Worm (Caenorhabditis elegans): Measurements from ENCODE around the gene T24D8.6.

The T24D8.6 gene

DNA sequence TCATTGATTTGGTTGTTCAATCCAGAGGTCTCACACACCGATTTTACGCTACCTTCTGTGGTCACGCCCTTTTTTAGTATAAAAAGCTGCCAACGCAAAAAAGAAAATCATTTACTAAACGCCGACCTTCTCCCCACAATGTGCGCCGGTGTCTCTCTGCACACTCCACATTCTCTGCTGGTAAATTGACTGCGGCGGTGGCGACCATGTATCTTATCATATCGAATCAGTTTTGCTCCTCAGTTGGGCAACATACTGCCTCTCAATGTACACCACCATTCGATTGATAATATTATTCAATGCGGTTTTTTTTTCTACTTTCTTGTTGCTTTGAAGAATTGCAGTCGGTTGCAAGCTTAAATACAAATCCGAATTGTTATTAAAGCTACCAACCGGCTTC is 6.3 kb upstream of the T24D8.6 start:
- TF ChIP-seq dao-5 (tag; optimal IDR thresholded peaks at IDR 0.05) (no peak), him-1 (tag; optimal IDR thresholded peaks at IDR 0.05) (no peak), W03F9.2 (tag; optimal IDR thresholded peaks at IDR 0.05) (no peak)

DNA sequence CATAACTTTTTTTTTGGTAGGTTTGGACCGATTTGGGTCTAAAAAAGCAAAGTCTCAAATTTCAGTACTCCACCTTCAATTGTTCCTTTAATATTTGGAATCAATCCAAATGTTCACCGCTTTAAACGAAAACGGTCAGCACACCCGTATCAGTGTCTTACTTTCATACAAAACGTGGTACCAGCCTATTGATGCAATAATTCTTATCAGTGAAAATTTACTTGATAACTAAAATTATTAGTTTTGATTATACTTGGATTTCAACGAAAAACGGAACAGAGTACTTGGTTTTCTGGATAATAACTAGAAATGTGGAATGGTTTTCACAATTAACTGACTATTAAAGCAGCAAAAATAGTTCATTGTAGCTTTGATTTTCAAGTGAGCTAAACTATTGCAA is 4.9 kb upstream of the T24D8.6 start:
- no peak for TF ChIP-seq W03F9.2 (tag; optimal IDR thresholded peaks at IDR 0.05)
- TF ChIP-seq dao-5 (tag; optimal IDR thresholded peaks at IDR 0.05): no peak
- TF ChIP-seq him-1 (tag; optimal IDR thresholded peaks at IDR 0.05): no peak

DNA sequence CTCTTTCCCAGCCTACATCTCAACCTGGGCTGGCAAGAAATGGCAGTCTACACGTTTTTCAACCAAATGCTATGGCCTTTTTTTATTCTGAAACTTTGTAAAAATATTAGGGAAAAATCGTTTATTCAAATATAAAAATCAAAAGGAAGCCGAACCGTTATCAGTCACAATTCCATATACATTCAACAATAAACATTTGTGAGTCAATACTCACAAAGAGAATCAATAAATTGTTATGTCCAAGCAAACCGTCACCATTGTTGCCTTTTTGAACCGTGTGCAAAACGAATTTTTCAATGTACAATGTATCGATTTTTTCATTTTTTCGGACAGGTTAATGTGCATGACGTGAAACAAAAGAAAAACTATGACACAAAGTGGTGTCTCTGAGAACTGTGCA is 3.3 kb upstream of the T24D8.6 start:
- no peak for TF ChIP-seq W03F9.2 (tag; optimal IDR thresholded peaks at IDR 0.05)

ce11 chrX:2368042-2368814 is 2.4 kb upstream of the T24D8.6 start:
- TF ChIP-seq W03F9.2 (tag; optimal IDR thresholded peaks at IDR 0.05) (no peak), dao-5 (tag; optimal IDR thresholded peaks at IDR 0.05) (no peak), him-1 (tag; optimal IDR thresholded peaks at IDR 0.05) (no peak)

ce11 chrX:2364703-2365299 is 989 bp downstream of the T24D8.6 start:
- TF ChIP-seq him-1 (tag; optimal IDR thresholded peaks at IDR 0.05) (peak; percentile 75), W03F9.2 (tag; optimal IDR thresholded peaks at IDR 0.05) (peak; percentile 96), dao-5 (tag; optimal IDR thresholded peaks at IDR 0.05) (no peak)

DNA sequence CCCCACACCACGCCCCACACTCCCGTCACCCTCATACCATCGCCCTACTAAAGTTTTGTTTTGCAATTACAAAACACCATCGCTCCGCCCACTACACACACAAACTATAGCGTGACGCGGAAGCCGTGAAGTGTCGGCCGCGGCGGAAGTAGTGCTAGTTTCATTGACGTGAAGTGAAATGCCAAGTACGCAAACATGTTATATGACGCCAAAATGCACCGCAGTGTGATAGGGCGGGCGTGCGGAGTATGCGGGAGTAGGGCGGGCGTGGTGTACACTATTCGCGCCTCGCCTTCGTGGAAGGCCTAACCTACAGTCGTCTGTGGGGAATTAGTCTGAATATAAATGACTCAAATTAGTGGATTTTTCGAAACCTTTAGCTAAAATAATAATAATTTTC is 2.9 kb downstream of the T24D8.6 start:
- TF ChIP-seq W03F9.2 (tag; optimal IDR thresholded peaks at IDR 0.05): no peak
- no peak for TF ChIP-seq dao-5 (tag; optimal IDR thresholded peaks at IDR 0.05)
- TF ChIP-seq him-1 (tag; optimal IDR thresholded peaks at IDR 0.05): no peak

- TF ChIP-seq W03F9.2 (tag; optimal IDR thresholded peaks at IDR 0.05): no peak
- no peak for TF ChIP-seq dao-5 (tag; optimal IDR thresholded peaks at IDR 0.05)
- TF ChIP-seq him-1 (tag; optimal IDR thresholded peaks at IDR 0.05): no peak
Observed at ce11 chrX:2359797-2360196, 6.0 kb downstream of the T24D8.6 start, which contains the start of gene lgc-40. Gene lgc-40 (plus strand): TSS chrX:2360097.

DNA sequence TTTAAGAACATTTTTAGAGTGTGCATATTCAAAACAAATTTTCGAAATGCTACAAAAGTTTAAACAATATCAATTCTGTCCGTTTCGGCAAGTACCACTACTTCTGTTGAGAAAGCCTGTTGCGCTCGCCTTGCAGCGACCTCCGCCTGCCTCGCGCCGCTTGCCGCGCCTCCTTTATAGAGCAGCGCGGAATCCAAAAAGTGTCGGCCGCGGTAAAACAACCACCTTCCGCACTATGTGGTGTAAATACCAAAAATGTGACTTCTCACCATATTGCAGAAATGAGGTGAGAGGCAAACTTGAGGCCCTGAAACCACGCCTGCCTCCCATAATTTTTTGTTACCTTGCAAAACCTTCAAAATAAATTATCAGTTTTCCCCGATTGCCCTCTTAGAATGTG is 12.9 kb downstream of the T24D8.6 start:
- no peak for TF ChIP-seq him-1 (tag; optimal IDR thresholded peaks at IDR 0.05)
- TF ChIP-seq W03F9.2 (tag; optimal IDR thresholded peaks at IDR 0.05): no peak
- TF ChIP-seq dao-5 (tag; optimal IDR thresholded peaks at IDR 0.05): no peak

- TF ChIP-seq W03F9.2 (tag; optimal IDR thresholded peaks at IDR 0.05): no peak
- TF ChIP-seq him-1 (tag; optimal IDR thresholded peaks at IDR 0.05): no peak
- TF ChIP-seq dao-5 (tag; optimal IDR thresholded peaks at IDR 0.05): no peak
Observed at ce11 chrX:2347962-2348361, 17.8 kb downstream of the T24D8.6 start.

- TF ChIP-seq dao-5 (tag; optimal IDR thresholded peaks at IDR 0.05): no peak
- TF ChIP-seq him-1 (tag; optimal IDR thresholded peaks at IDR 0.05): no peak
- no peak for TF ChIP-seq W03F9.2 (tag; optimal IDR thresholded peaks at IDR 0.05)
Observed at ce11 chrX:2344666-2345065, 21.1 kb downstream of the T24D8.6 start, which contains the start of gene nlp-2. Gene nlp-2 (minus strand): TSS chrX:2344766.

- TF ChIP-seq W03F9.2 (tag; optimal IDR thresholded peaks at IDR 0.05) (no peak), him-1 (tag; optimal IDR thresholded peaks at IDR 0.05) (no peak), dao-5 (tag; optimal IDR thresholded peaks at IDR 0.05) (no peak)
Observed at ce11 chrX:2344104-2344503, 21.7 kb downstream of the T24D8.6 start.

DNA sequence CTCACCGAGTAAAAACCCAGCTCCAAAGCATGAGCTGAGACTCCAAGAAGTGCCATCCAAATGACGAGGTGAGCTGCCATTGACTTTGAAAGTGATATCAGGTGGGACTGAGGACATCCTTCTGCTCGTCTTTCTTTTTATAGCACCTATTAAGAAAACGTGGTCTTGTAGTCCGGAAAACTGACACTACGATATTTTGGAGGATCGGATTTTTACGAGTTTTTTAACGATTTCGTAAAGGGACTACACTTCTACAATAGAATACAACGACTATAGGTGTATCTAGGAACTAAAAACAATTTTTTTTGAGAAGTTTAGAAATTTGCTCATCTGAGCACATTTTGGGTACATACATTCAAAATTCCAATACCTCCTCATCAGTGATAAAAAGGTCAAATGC is 22.9 kb downstream of the T24D8.6 start, which contains the start of gene nlp-23:
Gene nlp-23 (minus strand): TSS at position 101 of the 400 bp plus-strand sequence.
- TF ChIP-seq W03F9.2 (tag; optimal IDR thresholded peaks at IDR 0.05) (no peak), him-1 (tag; optimal IDR thresholded peaks at IDR 0.05) (no peak), dao-5 (tag; optimal IDR thresholded peaks at IDR 0.05) (no peak)

DNA sequence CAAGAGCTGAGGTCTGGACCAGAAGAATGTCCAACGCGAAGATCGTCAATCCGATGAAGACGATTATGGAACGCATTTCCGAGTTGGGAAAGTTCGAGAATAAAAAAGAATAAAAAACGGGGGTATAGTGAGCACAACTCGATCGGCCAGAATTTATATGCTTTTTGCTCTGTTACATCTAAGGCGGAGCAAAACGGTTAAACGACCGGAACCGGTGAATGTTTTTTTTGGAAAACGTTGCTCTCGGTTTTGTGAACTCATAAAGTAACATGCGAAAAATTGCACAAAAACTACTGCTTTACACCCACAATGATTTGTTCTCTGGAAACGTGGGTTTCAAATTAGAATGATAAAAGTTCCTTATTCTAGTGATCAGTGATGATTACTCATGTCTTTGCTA is 23.8 kb downstream of the T24D8.6 start, which contains the start of gene nlp-22:
Gene nlp-22 (minus strand): TSS at position 101 of the 400 bp plus-strand sequence.
- no peak for TF ChIP-seq him-1 (tag; optimal IDR thresholded peaks at IDR 0.05)
- TF ChIP-seq W03F9.2 (tag; optimal IDR thresholded peaks at IDR 0.05): no peak
- TF ChIP-seq dao-5 (tag; optimal IDR thresholded peaks at IDR 0.05): no peak

DNA sequence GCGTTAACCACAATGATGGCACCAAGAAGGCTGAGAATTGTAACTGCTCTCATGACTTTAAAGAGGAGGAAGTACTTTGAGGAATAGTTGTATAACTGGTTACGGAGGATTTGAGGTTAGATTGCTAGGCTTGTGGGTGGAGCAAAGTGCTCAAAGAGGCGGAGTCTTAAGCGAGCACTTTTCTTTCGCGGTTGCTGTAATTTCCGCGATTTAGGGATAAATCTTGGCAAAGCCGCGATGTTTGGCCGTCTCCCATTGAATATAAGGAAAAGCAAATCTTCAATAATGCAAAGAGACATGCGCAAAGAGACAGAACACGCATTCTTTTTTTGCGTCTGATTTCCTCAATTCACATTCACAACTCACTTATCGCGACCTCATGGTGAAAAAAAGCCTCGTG is 27.6 kb downstream of the T24D8.6 start, which contains the start of gene nlp-45:
Gene nlp-45 (minus strand): TSS at position 101 of the 400 bp plus-strand sequence.
- TF ChIP-seq him-1 (tag; optimal IDR thresholded peaks at IDR 0.05): no peak
- TF ChIP-seq W03F9.2 (tag; optimal IDR thresholded peaks at IDR 0.05): no peak
- no peak for TF ChIP-seq dao-5 (tag; optimal IDR thresholded peaks at IDR 0.05)
